Fruit fly (Drosophila melanogaster) whole organism, embryonic: ENCODE measurements around the gene CG10866.

Source experiments
- Aef1 ChIP-seq: fragments of 200-800 bp; sonication (Bioruptor generic); IDR thresholded peaks from 3 replicates; pipeline ENCODE4 v1.3.6; 2022; ENCODE audit warnings: missing biosample characterization, missing genetic modification characterization
- CG10267 ChIP-seq: fragments of 200-800 bp; sonication (Bioruptor generic); optimal IDR thresholded peaks from 2 replicates; lab custom pipeline; 2018; ENCODE audit warnings: missing biosample characterization, mild to moderate bottlenecking, missing genetic modification characterization, moderate library complexity
- CG10654 ChIP-seq: fragments of 200-800 bp; sonication (Bioruptor generic); optimal IDR thresholded peaks from 2 replicates; lab custom pipeline; 2016; ENCODE audit warnings: missing biosample characterization, missing genetic modification characterization
- CG12659 ChIP-seq: fragments of 200-800 bp; sonication (Bioruptor generic); optimal IDR thresholded peaks from 3 replicates; lab custom pipeline; 2017; ENCODE audit warnings: mild to moderate bottlenecking, missing biosample characterization, missing genetic modification reagents, missing genetic modification characterization
- CG14860 ChIP-seq: fragments of 200-800 bp; sonication (Bioruptor generic); IDR thresholded peaks from 3 replicates; pipeline ENCODE4 v1.3.6; 2022; ENCODE audit warnings: missing biosample characterization, missing genetic modification characterization; ENCODE audit not compliant: partially characterized antibody
- CG15479 ChIP-seq: fragments of 200-800 bp; sonication (Bioruptor generic); optimal IDR thresholded peaks from 3 replicates; lab custom pipeline; 2019; ENCODE audit warnings: missing biosample characterization, mild to moderate bottlenecking, missing genetic modification characterization, moderate library complexity
- CG1647 ChIP-seq: fragments of 200-800 bp; sonication (Bioruptor generic); optimal IDR thresholded peaks from 3 replicates; lab custom pipeline; 2016; ENCODE audit warnings: missing biosample characterization, missing genetic modification characterization
- CG16815 ChIP-seq: fragments of 200-800 bp; sonication (Bioruptor generic); optimal IDR thresholded peaks from 3 replicates; lab custom pipeline; 2017; ENCODE audit warnings: missing biosample characterization, mild to moderate bottlenecking, missing genetic modification characterization
- CG17612 ChIP-seq: fragments of 200-800 bp; sonication (Bioruptor generic); IDR thresholded peaks from 2 replicates; pipeline ENCODE4 v1.3.6; 2022; ENCODE audit warnings: missing biosample characterization, missing genetic modification characterization
- CG2116 ChIP-seq: fragments of 200-800 bp; sonication (Bioruptor generic); optimal IDR thresholded peaks from 3 replicates; lab custom pipeline; 2018; ENCODE audit warnings: missing biosample characterization, mild to moderate bottlenecking, missing genetic modification characterization
- CG30020 ChIP-seq: fragments of 200-800 bp; optimal IDR thresholded peaks from 2 replicates; lab custom pipeline; 2019; ENCODE audit warnings: missing biosample characterization, mild to moderate bottlenecking, missing genetic modification characterization, moderate library complexity
- CG42726 ChIP-seq: fragments of 200-800 bp; sonication (Bioruptor generic); IDR thresholded peaks from 2 replicates; pipeline ENCODE4 v1.3.6; 2022; ENCODE audit warnings: missing biosample characterization, missing genetic modification characterization; ENCODE audit not compliant: partially characterized antibody
- CG6765 ChIP-seq: fragments of 200-800 bp; sonication (Bioruptor generic); optimal IDR thresholded peaks from 3 replicates; lab custom pipeline; 2017; ENCODE audit warnings: missing biosample characterization, mild to moderate bottlenecking, missing genetic modification characterization
- CG6791 ChIP-seq: fragments of 200-800 bp; sonication (Bioruptor generic); IDR thresholded peaks from 3 replicates; pipeline ENCODE4 v1.3.6; 2022; ENCODE audit warnings: missing biosample characterization, missing genetic modification characterization; ENCODE audit not compliant: partially characterized antibody
- CG8924 ChIP-seq: fragments of 200-800 bp; optimal IDR thresholded peaks from 3 replicates; lab custom pipeline; 2019; ENCODE audit warnings: missing biosample characterization, mild to moderate bottlenecking, missing genetic modification characterization, moderate library complexity
- CrebB ChIP-seq: fragments of 200-800 bp; sonication (Bioruptor generic); optimal IDR thresholded peaks from 3 replicates; lab custom pipeline; 2018; ENCODE audit warnings: missing biosample characterization, mild to moderate bottlenecking, missing genetic modification characterization
- D19B ChIP-seq: fragments of 200-800 bp; sonication (Bioruptor generic); optimal IDR thresholded peaks from 2 replicates; lab custom pipeline; 2017; ENCODE audit warnings: missing biosample characterization, mild to moderate bottlenecking, missing genetic modification characterization
- Doc3 ChIP-seq: fragments of 200-800 bp; sonication (Bioruptor generic); IDR thresholded peaks from 3 replicates; pipeline ENCODE4 v1.3.6; 2022; ENCODE audit warnings: missing biosample characterization, missing genetic modification characterization; ENCODE audit not compliant: partially characterized antibody
- Dp ChIP-seq: fragments of 200-800 bp; sonication (Bioruptor generic); optimal IDR thresholded peaks from 2 replicates; lab custom pipeline; 2018; ENCODE audit warnings: missing biosample characterization, mild to moderate bottlenecking, missing genetic modification characterization, moderate library complexity
- Dref ChIP-seq: fragments of 200-800 bp; sonication (Bioruptor generic); IDR thresholded peaks from 2 replicates; pipeline ENCODE4 v1.3.6; 2022; ENCODE audit warnings: missing biosample characterization, missing genetic modification characterization
- Ets97D ChIP-seq: fragments of 200-800 bp; sonication (Bioruptor generic); optimal IDR thresholded peaks from 3 replicates; lab custom pipeline; 2016; ENCODE audit warnings: missing biosample characterization, missing genetic modification characterization
- HLH54F ChIP-seq: fragments of 200-800 bp; sonication (Bioruptor generic); optimal IDR thresholded peaks from 3 replicates; lab custom pipeline; 2016; ENCODE audit warnings: missing biosample characterization, missing genetic modification characterization
- HmgD ChIP-seq: fragments of 200-800 bp; sonication (Bioruptor generic); optimal IDR thresholded peaks from 3 replicates; lab custom pipeline; 2016; ENCODE audit warnings: missing biosample characterization, missing genetic modification characterization
- Med ChIP-seq: fragments of 200-800 bp; sonication (Bioruptor generic); peaks from one replicate; lab custom pipeline; 2016; ENCODE audit warnings: missing biosample characterization, missing genetic modification characterization, mild to moderate bottlenecking, inconsistent platforms, moderate library complexity
- Myb ChIP-seq: fragments of 200-800 bp; sonication (Bioruptor generic); optimal IDR thresholded peaks from 2 replicates; lab custom pipeline; 2016; ENCODE audit warnings: missing biosample characterization, missing genetic modification characterization
- Opbp ChIP-seq: fragments of 200-800 bp; sonication (Bioruptor generic); IDR thresholded peaks from 3 replicates; pipeline ENCODE4 v1.3.6; 2022; ENCODE audit warnings: missing biosample characterization, missing genetic modification characterization; ENCODE audit not compliant: partially characterized antibody
- PHDP ChIP-seq: fragments of 200-800 bp; sonication (Bioruptor generic); optimal IDR thresholded peaks from 3 replicates; lab custom pipeline; 2018; ENCODE audit warnings: missing biosample characterization, mild to moderate bottlenecking, missing genetic modification characterization, moderate library complexity
- Poxn ChIP-seq: fragments of 200-800 bp; sonication (Bioruptor generic); IDR thresholded peaks from 2 replicates; pipeline ENCODE4 v1.3.6; 2022; ENCODE audit warnings: missing biosample characterization, missing genetic modification characterization
- Scr ChIP-seq: fragments of 200-800 bp; sonication (Bioruptor generic); IDR thresholded peaks from 2 replicates; pipeline ENCODE4 v1.3.6; 2022; ENCODE audit warnings: missing biosample characterization, missing genetic modification characterization; ENCODE audit not compliant: partially characterized antibody
- Spps ChIP-seq: fragments of 200-800 bp; sonication (Bioruptor generic); optimal IDR thresholded peaks from 2 replicates; lab custom pipeline; 2018; ENCODE audit warnings: missing biosample characterization, mild to moderate bottlenecking, missing genetic modification characterization
- Sry-δ ChIP-seq: fragments of 200-800 bp; sonication (Bioruptor generic); optimal IDR thresholded peaks from 2 replicates; lab custom pipeline; 2016; ENCODE audit warnings: missing biosample characterization, missing genetic modification characterization
- Tbp ChIP-seq: fragments of >200 bp; optimal IDR thresholded peaks from 2 replicates; lab custom pipeline; 2018; ENCODE audit warnings: missing biosample characterization, missing genetic modification characterization
- btn ChIP-seq: fragments of 200-800 bp; sonication (Bioruptor generic); optimal IDR thresholded peaks from 2 replicates; lab custom pipeline; 2016; ENCODE audit warnings: missing biosample characterization, missing genetic modification characterization
- cato ChIP-seq: fragments of 200-800 bp; sonication (Bioruptor generic); optimal IDR thresholded peaks from 2 replicates; lab custom pipeline; 2016; ENCODE audit warnings: missing biosample characterization, missing genetic modification characterization, borderline replicate concordance
- crc ChIP-seq: fragments of 200-800 bp; sonication (Bioruptor generic); optimal IDR thresholded peaks from 2 replicates; lab custom pipeline; 2016; ENCODE audit warnings: missing biosample characterization, missing genetic modification characterization
- dan ChIP-seq: fragments of 200-800 bp; sonication (Bioruptor generic); IDR thresholded peaks from 2 replicates; pipeline ENCODE4 v1.3.6; 2022; ENCODE audit warnings: missing biosample characterization, missing genetic modification characterization
- dm ChIP-seq: fragments of 200-800 bp; sonication (Bioruptor generic); optimal IDR thresholded peaks from 3 replicates; lab custom pipeline; 2016; ENCODE audit warnings: missing biosample characterization, missing genetic modification characterization
- esg ChIP-seq: fragments of 200-800 bp; sonication (Bioruptor generic); conservative IDR thresholded peaks from 2 replicates; pipeline ENCODE4 v1.3.6; 2022; ENCODE audit warnings: missing biosample characterization, missing genetic modification characterization
- hbn ChIP-seq: fragments of 200-800 bp; sonication (Bioruptor generic); IDR thresholded peaks from 2 replicates; pipeline ENCODE4 v1.3.6; 2022; ENCODE audit warnings: missing biosample characterization, missing genetic modification characterization; ENCODE audit not compliant: partially characterized antibody
- inv ChIP-seq: fragments of 200-800 bp; sonication (Bioruptor generic); IDR thresholded peaks from 2 replicates; pipeline ENCODE4 v1.3.6; 2022; ENCODE audit warnings: missing biosample characterization, missing genetic modification characterization; ENCODE audit not compliant: partially characterized antibody
- pb ChIP-seq: fragments of 200-800 bp; sonication (Bioruptor generic); optimal IDR thresholded peaks from 3 replicates; lab custom pipeline; 2016; ENCODE audit warnings: missing biosample characterization, missing genetic modification characterization
- phol ChIP-seq: fragments of 200-800 bp; sonication (Bioruptor generic); optimal IDR thresholded peaks from 3 replicates; lab custom pipeline; 2018; ENCODE audit warnings: missing biosample characterization, mild to moderate bottlenecking, missing genetic modification characterization, moderate library complexity
- pnt ChIP-seq: fragments of 200-800 bp; sonication (Bioruptor generic); optimal IDR thresholded peaks from 3 replicates; lab custom pipeline; 2016; ENCODE audit warnings: missing biosample characterization, missing genetic modification characterization
- prd ChIP-seq, 3 experiments: fragments of >200 bp in 2 of 3; fragments of 200-800 bp in 1 of 3; sonication (Bioruptor generic) in 1 of 3; optimal IDR thresholded peaks in 2 of 3; IDR thresholded peaks in 1 of 3; 2 replicates in 2 of 3; 3 replicates in 1 of 3; pipeline versions ENCODE4 v1.3.6 to Lab custom; 2017 to 2022; ENCODE audit warnings: missing biosample characterization in 1 of 3, missing genetic modification characterization in 1 of 3
- shn ChIP-seq: fragments of 200-800 bp; sonication (Bioruptor generic); optimal IDR thresholded peaks from 3 replicates; lab custom pipeline; 2016; ENCODE audit warnings: missing biosample characterization, missing genetic modification characterization
- so ChIP-seq: fragments of 200-800 bp; sonication (Bioruptor generic); IDR thresholded peaks from 3 replicates; pipeline ENCODE4 v1.3.6; 2022; ENCODE audit warnings: missing biosample characterization, missing genetic modification characterization
- tgo ChIP-seq: fragments of 200-800 bp; sonication (Bioruptor generic); IDR thresholded peaks from 3 replicates; pipeline ENCODE4 v1.3.6; 2022; ENCODE audit warnings: missing biosample characterization, missing genetic modification characterization
- zen ChIP-seq: fragments of 200-800 bp; sonication (Bioruptor generic); optimal IDR thresholded peaks from 3 replicates; lab custom pipeline; 2018; ENCODE audit warnings: missing biosample characterization, mild to moderate bottlenecking, missing genetic modification characterization, moderate library complexity
- zen2 ChIP-seq: fragments of 200-800 bp; sonication (Bioruptor generic); IDR thresholded peaks from 3 replicates; pipeline ENCODE4 v1.3.6; 2022; ENCODE audit warnings: missing biosample characterization, missing genetic modification characterization; ENCODE audit not compliant: partially characterized antibody
- zfh2 ChIP-seq: fragments of 200-800 bp; sonication (Bioruptor generic); optimal IDR thresholded peaks from 2 replicates; lab custom pipeline; 2016; ENCODE audit warnings: missing biosample characterization, missing genetic modification characterization

The CG10866 gene

DNA sequence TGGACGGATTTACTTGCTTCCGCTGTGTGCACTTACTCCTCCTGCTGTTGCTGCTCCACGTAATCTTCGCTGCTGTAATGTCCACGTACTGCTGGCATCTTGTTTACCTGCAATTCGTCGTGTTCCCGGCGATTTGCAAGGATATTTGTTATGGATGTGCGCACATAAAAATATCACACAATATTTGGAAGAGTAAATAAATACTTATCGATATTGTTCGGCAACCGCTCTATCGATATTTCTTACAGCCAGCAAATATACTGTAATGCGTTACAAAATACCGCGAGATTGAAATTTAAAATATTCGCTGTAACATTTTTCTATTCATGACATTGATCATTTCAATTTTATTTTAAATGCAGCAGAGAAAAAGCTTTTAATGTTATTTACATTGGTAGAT lies at the start of gene CG10866 (continued):
- TF ChIP-seq CG12659 (GFP tag; lab: Kevin White, UChicago) (peak; percentile 6), CG6765 (GFP tag; lab: Kevin White, UChicago) (no peak), Sry-δ (peak; percentile 86), CG1647 (GFP tag; lab: Kevin White, UChicago) (no peak), HLH54F (GFP tag; lab: Kevin White, UChicago) (no peak), Doc3 (peak; percentile 86), prd (optimal IDR thresholded peaks at IDR 0.05; lab: Kevin White, UChicago) (no peak), prd (GFP tag; IDR thresholded peaks at IDR 0.05; lab: Robert Waterston, UW) (no peak), CG42726 (GFP tag; lab: Robert Waterston, UW) (peak; percentile 52; the same call in 1 of the 2 replicates), zen2 (GFP tag; lab: Robert Waterston, UW) (peak; percentile 82), inv (GFP tag; lab: Robert Waterston, UW) (peak; percentile 78), Dp (GFP tag; lab: Kevin White, UChicago) (peak; percentile 77), cato (GFP tag; lab: Kevin White, UChicago) (no peak), Aef1 (no peak), PHDP (no peak), Tbp (GFP tag; lab: Kevin White, UChicago) (no peak), CG14860 (GFP tag; lab: Robert Waterston, UW) (peak; percentile 66; the same call in 2 of the 3 replicates), phol (tag; lab: Kevin White, UChicago) (peak; percentile 8), CG17612 (GFP tag; lab: Robert Waterston, UW) (no peak), Med (GFP tag; lab: Kevin White, UChicago) (peak; percentile 31), CG10267 (tag; lab: Kevin White, UChicago) (no peak), Spps (tag; lab: Kevin White, UChicago) (no peak), CrebB (no peak), pb (GFP tag; lab: Kevin White, UChicago) (no peak), CG15479 (GFP tag; lab: Kevin White, UChicago) (no peak), CG30020 (no peak), so (GFP tag; lab: Robert Waterston, UW) (no peak), CG16815 (GFP tag; lab: Kevin White, UChicago) (no peak), Ets97D (GFP tag; lab: Kevin White, UChicago) (peak; percentile 30), zfh2 (GFP tag; lab: Kevin White, UChicago) (no peak), Poxn (GFP tag; lab: Robert Waterston, UW) (no peak), crc (GFP tag; lab: Kevin White, UChicago) (no peak), D19B (GFP tag; lab: Kevin White, UChicago) (no peak), Scr (peak; percentile 85), CG2116 (peak; percentile 65), shn (GFP tag; lab: Kevin White, UChicago) (no peak), Dref (GFP tag; lab: Robert Waterston, UW) (peak; percentile 79), tgo (GFP tag; lab: Robert Waterston, UW) (no peak), dm (GFP tag; lab: Kevin White, UChicago) (no peak), dan (GFP tag; lab: Robert Waterston, UW) (no peak), Opbp (peak; percentile 85; the same call in 2 of the 3 replicates), zen (tag; lab: Kevin White, UChicago) (no peak), pnt (GFP tag; lab: Kevin White, UChicago) (no peak), CG8924 (tag; lab: Kevin White, UChicago) (no peak), hbn (GFP tag; lab: Robert Waterston, UW) (peak; percentile 79), CG10654 (GFP tag; lab: Kevin White, UChicago) (no peak), HmgD (GFP tag; lab: Kevin White, UChicago) (no peak), esg (GFP tag; lab: Robert Waterston, UW) (no peak), btn (GFP tag; lab: Kevin White, UChicago) (no peak), CG6791 (GFP tag; lab: Robert Waterston, UW) (peak; percentile 81), Myb (GFP tag; lab: Kevin White, UChicago) (peak; percentile 93)
